Fruit fly (Drosophila melanogaster): Measurements from ENCODE around the gene alpha-Est8.

DNA sequence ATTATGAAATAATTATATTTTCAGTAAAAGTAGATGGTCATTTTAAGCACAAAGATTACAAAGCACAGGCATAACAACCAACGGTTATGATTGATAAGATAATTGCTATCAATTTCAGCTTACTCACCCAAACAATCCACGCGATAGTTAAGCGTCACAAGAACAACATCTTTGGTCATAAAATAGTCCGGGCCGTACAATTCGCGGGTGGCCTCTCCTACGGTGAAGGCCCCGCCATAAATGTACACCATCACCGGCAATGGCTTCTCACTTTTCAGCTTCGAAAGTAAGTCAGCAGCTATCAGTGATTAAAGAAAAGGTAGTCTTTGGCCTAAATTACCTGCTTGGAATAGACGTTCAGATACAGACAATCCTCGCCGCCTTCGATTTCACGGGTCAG lies 20.1 kb upstream of the alpha-Est8 start:
- TF ChIP-seq pan (optimal IDR thresholded peaks at IDR 0.05) (no peak), usp (GFP tag; optimal IDR thresholded peaks at IDR 0.05) (no peak), CG8478 (optimal IDR thresholded peaks at IDR 0.05) (no peak), Dll (optimal IDR thresholded peaks at IDR 0.05) (no peak), psq (optimal IDR thresholded peaks at IDR 0.05) (no peak)
